Fruit fly (Drosophila melanogaster): ENCODE data around the gene Mtp.

DNA sequence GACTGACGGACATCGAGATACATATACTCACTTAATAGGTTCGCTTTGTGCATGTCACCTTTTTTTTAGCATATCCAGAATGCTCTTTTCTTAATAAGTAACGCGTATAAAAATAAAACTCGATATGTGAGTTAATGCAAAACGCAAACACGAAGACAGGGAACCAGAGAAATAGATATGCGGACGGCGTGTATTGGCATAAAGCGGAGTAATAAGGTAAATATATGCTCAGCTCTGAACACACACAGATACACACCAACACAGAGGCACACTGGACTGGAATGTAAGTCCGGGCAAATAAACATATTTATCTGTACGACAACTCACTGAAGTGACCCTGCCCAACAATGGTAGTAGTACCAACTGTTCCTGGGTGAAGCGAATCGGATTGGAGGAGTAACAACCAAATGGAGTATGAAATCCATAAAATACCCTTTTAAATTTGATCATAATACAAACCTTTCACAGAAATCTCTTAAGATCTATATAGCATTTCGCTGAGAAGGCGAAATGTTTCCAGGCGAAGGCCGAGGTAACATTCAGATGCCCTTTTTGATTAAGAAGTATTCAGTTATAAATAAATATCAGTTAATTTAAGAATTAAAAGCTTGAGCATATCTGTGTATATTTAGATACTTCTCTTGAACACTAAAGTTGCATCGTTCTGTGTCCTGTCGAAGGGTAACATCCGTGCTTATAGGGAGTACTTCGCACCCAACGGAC, 12.8 kb upstream of the Mtp start:
- no peak for TF ChIP-seq CG15336 (GFP tag; IDR thresholded peaks at IDR 0.05)
- peak; percentile 30 for TF ChIP-seq CG34406 (GFP tag; optimal IDR thresholded peaks at IDR 0.05)
- no peak for TF ChIP-seq dac (GFP tag; optimal IDR thresholded peaks at IDR 0.05)
- TF ChIP-seq cyc (GFP tag; optimal IDR thresholded peaks at IDR 0.05): no peak
- TF ChIP-seq CG10669 (GFP tag; optimal IDR thresholded peaks at IDR 0.05): no peak
- TF ChIP-seq vri (GFP tag; optimal IDR thresholded peaks at IDR 0.05): no peak
- no peak for TF ChIP-seq Sox15 (GFP tag; optimal IDR thresholded peaks at IDR 0.05)
- TF ChIP-seq Ets96B (tag; optimal IDR thresholded peaks at IDR 0.05): no peak
- TF ChIP-seq CG6792 (GFP tag; optimal IDR thresholded peaks at IDR 0.05): no peak

All from whole organism, prepupa.